Fruit fly (Drosophila melanogaster): ENCODE data around the gene Hasp.

DNA sequence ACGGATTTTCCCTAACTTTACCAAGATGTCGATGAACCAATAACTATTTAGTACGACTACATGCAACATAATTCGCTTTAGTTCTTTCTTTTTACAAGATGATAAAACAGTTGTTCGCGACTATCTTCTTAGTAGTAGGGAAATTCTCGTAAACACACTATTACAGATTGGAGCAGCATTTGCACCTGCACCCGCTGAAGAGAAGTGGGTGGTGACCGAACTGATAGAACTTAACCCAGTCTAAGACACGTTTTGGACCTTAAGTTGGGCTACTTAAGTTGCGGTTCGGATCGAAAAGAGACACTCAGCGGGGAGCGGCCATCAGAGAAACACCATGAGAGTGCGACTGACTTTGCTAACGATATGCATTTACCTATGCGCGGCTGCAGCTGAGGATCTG is 29.8 kb downstream of the Hasp start, which contains the start of gene CG13083:
- TF ChIP-seq Myc (optimal IDR thresholded peaks at IDR 0.05) (no peak), insv (optimal IDR thresholded peaks at IDR 0.05) (no peak), h (optimal IDR thresholded peaks at IDR 0.05) (no peak), ttk (optimal IDR thresholded peaks at IDR 0.05) (no peak), Sin3A (optimal IDR thresholded peaks at IDR 0.05) (no peak)
